Fruit fly (Drosophila melanogaster) whole organism, embryonic: Measurements from ENCODE around the gene CG3222.

ENCODE experiments used
- CG10366 ChIP-seq: fragments of 200-800 bp; sonication (Bioruptor generic); IDR thresholded peaks from 2 replicates; pipeline ENCODE4 v1.3.6; 2022; ENCODE audit warnings: missing biosample characterization, missing genetic modification characterization
- CG11504 ChIP-seq: fragments of 200-800 bp; sonication (Bioruptor generic); optimal IDR thresholded peaks from 3 replicates; lab custom pipeline; 2019; ENCODE audit warnings: missing biosample characterization, mild to moderate bottlenecking, missing genetic modification characterization, moderate library complexity
- CG15011 ChIP-seq: fragments of 200-800 bp; sonication (Bioruptor generic); optimal IDR thresholded peaks from 3 replicates; lab custom pipeline; 2018; ENCODE audit warnings: missing biosample characterization, mild to moderate bottlenecking, missing genetic modification characterization
- CG17361 ChIP-seq: fragments of 200-800 bp; sonication (Bioruptor generic); IDR thresholded peaks from 3 replicates; pipeline ENCODE4 v1.3.6; 2022; ENCODE audit warnings: missing biosample characterization, missing genetic modification characterization
- CG30431 ChIP-seq: fragments of 200-800 bp; sonication (Bioruptor generic); optimal IDR thresholded peaks from 2 replicates; lab custom pipeline; 2017; ENCODE audit warnings: missing biosample characterization, missing genetic modification characterization
- CG31365 ChIP-seq: fragments of 200-800 bp; sonication (Bioruptor generic); optimal IDR thresholded peaks from 2 replicates; lab custom pipeline; 2018; ENCODE audit warnings: missing biosample characterization, mild to moderate bottlenecking, missing genetic modification characterization
- CG31441 ChIP-seq: fragments of 200-800 bp; sonication (Bioruptor generic); IDR thresholded peaks from 2 replicates; pipeline ENCODE4 v1.3.6; 2022; ENCODE audit warnings: missing biosample characterization, missing genetic modification characterization
- CG3726 ChIP-seq: fragments of 200-800 bp; sonication (Bioruptor generic); IDR thresholded peaks from 3 replicates; pipeline ENCODE4, ENCODE4 v1.3.6; 2022; ENCODE audit warnings: missing biosample characterization, missing genetic modification characterization
- CG42726 ChIP-seq: fragments of 200-800 bp; sonication (Bioruptor generic); IDR thresholded peaks from 2 replicates; pipeline ENCODE4 v1.3.6; 2022; ENCODE audit warnings: missing biosample characterization, missing genetic modification characterization; ENCODE audit not compliant: partially characterized antibody
- CG4424 ChIP-seq: fragments of 200-800 bp; sonication (Bioruptor generic); optimal IDR thresholded peaks from 3 replicates; lab custom pipeline; 2016; ENCODE audit warnings: missing biosample characterization, missing genetic modification characterization
- CG6175 ChIP-seq: fragments of 200-800 bp; sonication (Bioruptor generic); IDR thresholded peaks from 3 replicates; pipeline ENCODE4 v1.3.6; 2022; ENCODE audit warnings: missing biosample characterization, missing genetic modification characterization
- CG7271 ChIP-seq: fragments of 200-800 bp; sonication (Bioruptor generic); optimal IDR thresholded peaks from 2 replicates; lab custom pipeline; 2018; ENCODE audit warnings: missing biosample characterization, mild to moderate bottlenecking, missing genetic modification characterization, moderate library complexity
- CG9876 ChIP-seq: fragments of 200-800 bp; sonication (Bioruptor generic); optimal IDR thresholded peaks from 2 replicates; lab custom pipeline; 2016; ENCODE audit warnings: missing biosample characterization, missing genetic modification characterization
- Dll ChIP-seq: fragments of 200-800 bp; sonication (Bioruptor generic); IDR thresholded peaks from 4 replicates; pipeline ENCODE4 v1.3.6; 2022; ENCODE audit warnings: missing biosample characterization, missing genetic modification characterization; ENCODE audit not compliant: partially characterized antibody
- Doc2 ChIP-seq: fragments of 200-800 bp; sonication (Bioruptor generic); IDR thresholded peaks from 2 replicates; pipeline ENCODE4 v1.3.6; 2022; ENCODE audit warnings: missing biosample characterization, missing genetic modification characterization
- Drgx ChIP-seq: fragments of 200-800 bp; sonication (Bioruptor generic); IDR thresholded peaks from 2 replicates; pipeline ENCODE4 v1.3.6; 2022; ENCODE audit warnings: missing biosample characterization, missing genetic modification characterization
- Fer3 ChIP-seq: fragments of 200-800 bp; sonication (Bioruptor generic); optimal IDR thresholded peaks from 2 replicates; lab custom pipeline; 2018; ENCODE audit warnings: missing biosample characterization, mild to moderate bottlenecking, missing genetic modification characterization, moderate library complexity
- HLH3B ChIP-seq: fragments of 200-800 bp; sonication (Bioruptor generic); IDR thresholded peaks from 2 replicates; pipeline ENCODE4 v1.3.6; 2022; ENCODE audit warnings: missing biosample characterization, missing genetic modification characterization
- Hey ChIP-seq: fragments of 200-800 bp; sonication (Bioruptor generic); optimal IDR thresholded peaks from 3 replicates; lab custom pipeline; 2018; ENCODE audit warnings: missing biosample characterization, mild to moderate bottlenecking, missing genetic modification characterization
- Hr39 ChIP-seq: fragments of >200 bp; optimal IDR thresholded peaks from 2 replicates; lab custom pipeline; 2017
- MBD-R2 ChIP-seq: fragments of 200-800 bp; sonication (Bioruptor generic); IDR thresholded peaks from 2 replicates; pipeline ENCODE4 v1.3.6; 2022; ENCODE audit warnings: missing biosample characterization, missing genetic modification characterization
- Med ChIP-seq: fragments of 200-800 bp; sonication (Bioruptor generic); peaks from one replicate; lab custom pipeline; 2016; ENCODE audit warnings: missing biosample characterization, missing genetic modification characterization, mild to moderate bottlenecking, inconsistent platforms, moderate library complexity
- Mes4 ChIP-seq: fragments of 200-800 bp; sonication (Bioruptor generic); optimal IDR thresholded peaks from 2 replicates; lab custom pipeline; 2016; ENCODE audit warnings: missing biosample characterization, missing genetic modification characterization
- Mrtf ChIP-seq: fragments of 200-800 bp; sonication (Bioruptor generic); IDR thresholded peaks from 3 replicates; pipeline ENCODE4 v1.3.6; 2022; ENCODE audit warnings: missing biosample characterization, missing genetic modification characterization
- Sox102F ChIP-seq: fragments of 200-800 bp; sonication (Bioruptor generic); optimal IDR thresholded peaks from 2 replicates; lab custom pipeline; 2018; ENCODE audit warnings: missing biosample characterization, mild to moderate bottlenecking, missing genetic modification characterization, moderate library complexity
- ci ChIP-seq: fragments of 200-800 bp; sonication (Bioruptor generic); IDR thresholded peaks from 3 replicates; pipeline ENCODE4 v1.3.6; 2022; ENCODE audit warnings: missing biosample characterization, missing genetic modification characterization
- dmrt99B ChIP-seq: fragments of 200-800 bp; sonication (Bioruptor generic); optimal IDR thresholded peaks from 2 replicates; lab custom pipeline; 2018; ENCODE audit warnings: missing biosample characterization, mild to moderate bottlenecking, missing genetic modification characterization, moderate library complexity
- dpn ChIP-seq, 2 experiments: fragments of 200-800 bp; sonication (Bioruptor generic); optimal IDR thresholded peaks; 3 replicates each; lab custom pipeline; 2016; ENCODE audit warnings: missing biosample characterization in 2 of 2, missing genetic modification characterization in 2 of 2
- dysf ChIP-seq: fragments of 200-800 bp; sonication (Bioruptor generic); IDR thresholded peaks from 3 replicates; pipeline ENCODE4 v1.3.6; 2022; ENCODE audit warnings: missing biosample characterization, missing genetic modification characterization
- esg ChIP-seq: fragments of 200-800 bp; sonication (Bioruptor generic); conservative IDR thresholded peaks from 2 replicates; pipeline ENCODE4 v1.3.6; 2022; ENCODE audit warnings: missing biosample characterization, missing genetic modification characterization
- gcm2 ChIP-seq: fragments of 200-800 bp; sonication (Bioruptor generic); optimal IDR thresholded peaks from 2 replicates; lab custom pipeline; 2016; ENCODE audit warnings: missing biosample characterization, missing genetic modification characterization
- gem ChIP-seq: fragments of 200-800 bp; sonication (Bioruptor generic); optimal IDR thresholded peaks from 2 replicates; lab custom pipeline; 2019; ENCODE audit warnings: missing biosample characterization, mild to moderate bottlenecking, missing genetic modification characterization, moderate library complexity
- hkb ChIP-seq, 2 experiments: fragments of 200-800 bp in 1 of 2; fragments of >200 bp in 1 of 2; sonication (Bioruptor generic) in 1 of 2; IDR thresholded peaks in 1 of 2; optimal IDR thresholded peaks in 1 of 2; 2 replicates each; pipeline versions ENCODE4 v1.3.6 to Lab custom; 2017 to 2022; ENCODE audit warnings: missing biosample characterization in 1 of 2, missing genetic modification characterization in 1 of 2
- lab ChIP-seq: fragments of 200-800 bp; sonication (Bioruptor generic); optimal IDR thresholded peaks from 3 replicates; lab custom pipeline; 2017; ENCODE audit warnings: missing biosample characterization, missing genetic modification characterization, mild to moderate bottlenecking, moderate library complexity, missing genetic modification reagents
- maf-S ChIP-seq: fragments of 200-800 bp; sonication (Bioruptor generic); optimal IDR thresholded peaks from 2 replicates; lab custom pipeline; 2016; ENCODE audit warnings: missing biosample characterization, missing genetic modification characterization
- oc ChIP-seq: fragments of 200-800 bp; sonication (Bioruptor generic); optimal IDR thresholded peaks from 2 replicates; lab custom pipeline; 2018; ENCODE audit warnings: missing biosample characterization, mild to moderate bottlenecking, missing genetic modification characterization, moderate library complexity
- pan ChIP-seq, 4 experiments: fragments of >200 bp in 3 of 4; fragments of 200-800 bp in 1 of 4; sonication (Bioruptor generic) in 1 of 4; optimal IDR thresholded peaks in 3 of 4; IDR thresholded peaks in 1 of 4; 2 replicates each; pipeline versions ENCODE4 v1.3.6 to Lab custom; 2017 to 2022; ENCODE audit warnings: missing biosample characterization in 2 of 4, missing genetic modification characterization in 2 of 4, mixed read lengths in 1 of 4
- pb ChIP-seq: fragments of 200-800 bp; sonication (Bioruptor generic); optimal IDR thresholded peaks from 3 replicates; lab custom pipeline; 2016; ENCODE audit warnings: missing biosample characterization, missing genetic modification characterization
- pfk ChIP-seq: fragments of 200-800 bp; sonication (Bioruptor generic); optimal IDR thresholded peaks from 2 replicates; lab custom pipeline; 2018; ENCODE audit warnings: missing biosample characterization, mild to moderate bottlenecking, missing genetic modification characterization, moderate library complexity
- row ChIP-seq: fragments of 200-800 bp; sonication (Bioruptor generic); IDR thresholded peaks from 3 replicates; pipeline ENCODE4 v1.3.6; 2022; ENCODE audit warnings: missing biosample characterization, missing genetic modification characterization
- sisA ChIP-seq: fragments of 200-800 bp; sonication (Bioruptor generic); IDR thresholded peaks from 2 replicates; pipeline ENCODE4 v1.3.6; 2022; ENCODE audit warnings: missing biosample characterization, missing genetic modification characterization
- slbo ChIP-seq: fragments of 200-800 bp; sonication (Bioruptor generic); IDR thresholded peaks from 2 replicates; pipeline ENCODE4 v1.3.6; 2022; ENCODE audit warnings: missing biosample characterization, missing genetic modification characterization
- tll ChIP-seq, 2 experiments: fragments of 200-800 bp in 1 of 2; fragments of >200 bp in 1 of 2; sonication (Bioruptor generic) in 1 of 2; optimal IDR thresholded peaks; 2 replicates each; lab custom pipeline; 2017 to 2019; ENCODE audit warnings: missing biosample characterization in 2 of 2, missing genetic modification characterization in 2 of 2, mild to moderate bottlenecking in 1 of 2, moderate library complexity in 1 of 2
- vvl ChIP-seq: fragments of 200-800 bp; sonication (Bioruptor generic); IDR thresholded peaks from 2 replicates; pipeline ENCODE4 v1.3.6; 2022; ENCODE audit warnings: missing biosample characterization, missing genetic modification characterization

Gene CG3222

dm6 chr3L:9559040-9559439 is 39.7 kb upstream of the CG3222 start:
- no peak for TF ChIP-seq pan (optimal IDR thresholded peaks at IDR 0.05; lab: Kevin White, UChicago)
- no peak for TF ChIP-seq pan (GFP tag; optimal IDR thresholded peaks at IDR 0.05 in 1 of 2, IDR thresholded peaks at IDR 0.05 in 1 of 2)
- TF ChIP-seq pfk, result no peak
- TF ChIP-seq ci (GFP tag; lab: Robert Waterston, UW), result 0 out of 3 replicates have a peak, but pooled peaks have one; percentile 32
- no peak for TF ChIP-seq CG7271 (tag; lab: Kevin White, UChicago)
- TF ChIP-seq gem, result peak; percentile 7
- TF ChIP-seq oc (tag; lab: Kevin White, UChicago), result no peak
- no peak for TF ChIP-seq CG30431
- no peak for TF ChIP-seq dpn (GFP tag; optimal IDR thresholded peaks at IDR 0.05; lab: Kevin White, UChicago)
- TF ChIP-seq lab (GFP tag; lab: Kevin White, UChicago), result no peak
- TF ChIP-seq tll (GFP tag; optimal IDR thresholded peaks at IDR 0.05; lab: Kevin White, UChicago), result no peak
- no peak for TF ChIP-seq MBD-R2
- TF ChIP-seq CG11504 (tag; lab: Kevin White, UChicago), result peak; percentile 14
- TF ChIP-seq vvl (GFP tag; lab: Robert Waterston, UW), result peak; percentile 33; the same call in 1 of the 2 replicates
- no peak for TF ChIP-seq hkb (optimal IDR thresholded peaks at IDR 0.05; lab: Kevin White, UChicago)
- 0 out of 2 replicates have a peak, but pooled peaks have one; percentile 17 for TF ChIP-seq hkb (GFP tag; IDR thresholded peaks at IDR 0.05; lab: Robert Waterston, UW)
- no peak for TF ChIP-seq Hey (tag; lab: Kevin White, UChicago)
- no peak for TF ChIP-seq CG17361 (GFP tag; lab: Robert Waterston, UW)
- no peak for TF ChIP-seq Fer3 (tag; lab: Kevin White, UChicago)
- TF ChIP-seq Sox102F (GFP tag; lab: Kevin White, UChicago), result peak; percentile 35
- TF ChIP-seq dysf (GFP tag; lab: Robert Waterston, UW), result 0 out of 3 replicates have a peak, but pooled peaks have one; percentile 37
- TF ChIP-seq HLH3B (GFP tag; lab: Robert Waterston, UW), result 0 out of 2 replicates have a peak, but pooled peaks have one; percentile 33
- TF ChIP-seq CG15011 (GFP tag; lab: Kevin White, UChicago), result no peak
- TF ChIP-seq CG31441, result no peak
- no peak for TF ChIP-seq CG9876 (GFP tag; lab: Kevin White, UChicago)
- no peak for TF ChIP-seq CG31365
- TF ChIP-seq CG4424 (GFP tag; lab: Kevin White, UChicago), result no peak
- TF ChIP-seq slbo, result 0 out of 2 replicates have a peak, but pooled peaks have one; percentile 36
- TF ChIP-seq gcm2 (GFP tag; lab: Kevin White, UChicago), result no peak
- TF ChIP-seq esg (GFP tag; lab: Robert Waterston, UW), result 0 out of 2 replicates have a peak, but pooled peaks have one; percentile 12
- TF ChIP-seq pb, result no peak
- TF ChIP-seq sisA, result 0 out of 2 replicates have a peak, but pooled peaks have one; percentile 7
- no peak for TF ChIP-seq Doc2
- TF ChIP-seq row (GFP tag; lab: Robert Waterston, UW), result peak; percentile 38; the same call in 2 of the 3 replicates
- peak; percentile 14 for TF ChIP-seq dmrt99B
- no peak for TF ChIP-seq Hr39 (lab: Kevin White, UChicago)
- peak; percentile 9; the same call in 1 of the 2 replicates for TF ChIP-seq Drgx (GFP tag; lab: Robert Waterston, UW)
- TF ChIP-seq CG42726 (GFP tag; lab: Robert Waterston, UW), result no peak
- TF ChIP-seq maf-S (GFP tag; lab: Kevin White, UChicago), result no peak
- peak; percentile 13; the same call in 1 of the 2 replicates for TF ChIP-seq CG10366 (GFP tag; lab: Robert Waterston, UW)
- peak; percentile 40 for TF ChIP-seq Med
- no peak for TF ChIP-seq CG3726
- no peak for TF ChIP-seq CG6175 (GFP tag; lab: Robert Waterston, UW)
- TF ChIP-seq Mrtf (GFP tag; lab: Robert Waterston, UW), result no peak
- TF ChIP-seq Mes4 (GFP tag; lab: Kevin White, UChicago), result no peak
- TF ChIP-seq Dll (GFP tag; lab: Robert Waterston, UW), result no peak
